Worm (Caenorhabditis elegans) whole organism, late embryonic: ENCODE data around the gene sms-2.

Source experiments
- C08G9.2 ChIP-seq: sonication (generic microtip); optimal IDR thresholded peaks from 2 replicates; lab custom pipeline; 2016; ENCODE audit warnings: mild to moderate bottlenecking, missing genetic modification characterization, moderate library complexity, missing compliant biosample characterization
- C38D4.7 ChIP-seq: fragments of 200-800 bp; sonication (Bioruptor generic); optimal IDR thresholded peaks from 2 replicates; lab custom pipeline; 2018; ENCODE audit warnings: mild to moderate bottlenecking, missing genetic modification characterization, moderate library complexity, missing compliant biosample characterization
- T23F11.4 ChIP-seq: fragments of 200-800 bp; sonication (Bioruptor generic); optimal IDR thresholded peaks from 2 replicates; lab custom pipeline; 2018; ENCODE audit warnings: mild to moderate bottlenecking, missing genetic modification characterization, missing compliant biosample characterization
- Y22D7AL.16 ChIP-seq: sonication (generic microtip); optimal IDR thresholded peaks from 2 replicates; lab custom pipeline; 2016; ENCODE audit warnings: missing genetic modification characterization, missing compliant biosample characterization
- ahr-1 ChIP-seq: sonication (generic microtip); optimal IDR thresholded peaks from 2 replicates; lab custom pipeline; 2016; ENCODE audit warnings: missing genetic modification characterization, missing compliant biosample characterization
- ceh-14 ChIP-seq: sonication (generic microtip); optimal IDR thresholded peaks from 2 replicates; lab custom pipeline; 2016; ENCODE audit warnings: missing genotype, missing genetic modification characterization, missing compliant biosample characterization
- ceh-18 ChIP-seq: sonication (generic microtip); optimal IDR thresholded peaks from 2 replicates; lab custom pipeline; 2016; ENCODE audit warnings: missing genetic modification characterization, missing compliant biosample characterization
- ceh-19 ChIP-seq: fragments of 200-800 bp; sonication (Bioruptor generic); optimal IDR thresholded peaks from 2 replicates; lab custom pipeline; 2018; ENCODE audit warnings: mild to moderate bottlenecking, missing genetic modification characterization, missing compliant biosample characterization
- ceh-2 ChIP-seq: sonication (generic microtip); optimal IDR thresholded peaks from 2 replicates; lab custom pipeline; 2016; ENCODE audit warnings: missing genotype, missing genetic modification characterization, missing compliant biosample characterization
- ceh-22 ChIP-seq: sonication (generic microtip); optimal IDR thresholded peaks from 2 replicates; lab custom pipeline; 2017; ENCODE audit warnings: missing biosample characterization, missing genetic modification characterization
- ceh-24 ChIP-seq: sonication (generic microtip); optimal IDR thresholded peaks from 2 replicates; lab custom pipeline; 2016; ENCODE audit warnings: mild to moderate bottlenecking, missing genetic modification characterization, missing compliant biosample characterization
- ceh-31 ChIP-seq: sonication (generic microtip); optimal IDR thresholded peaks from 2 replicates; lab custom pipeline; 2016; ENCODE audit warnings: missing genetic modification characterization, missing compliant biosample characterization
- ceh-34 ChIP-seq: sonication (generic microtip); optimal IDR thresholded peaks from 2 replicates; lab custom pipeline; 2016; ENCODE audit warnings: mild to moderate bottlenecking, missing genetic modification characterization, missing compliant biosample characterization
- ceh-48 ChIP-seq: sonication (generic microtip); optimal IDR thresholded peaks from 2 replicates; lab custom pipeline; 2016; ENCODE audit warnings: missing genetic modification characterization, inconsistent platforms, missing compliant biosample characterization
- ceh-6 ChIP-seq: fragments of 200-800 bp; sonication (Bioruptor generic); optimal IDR thresholded peaks from 2 replicates; lab custom pipeline; 2018; ENCODE audit warnings: mild to moderate bottlenecking, missing genetic modification characterization, missing compliant biosample characterization
- elt-2 ChIP-seq: sonication (generic microtip); optimal IDR thresholded peaks from 2 replicates; lab custom pipeline; 2016; ENCODE audit warnings: missing genetic modification reagents, missing genetic modification characterization, missing compliant biosample characterization
- ets-4 ChIP-seq: sonication (generic microtip); optimal IDR thresholded peaks from 2 replicates; lab custom pipeline; 2016; ENCODE audit warnings: missing genetic modification characterization, missing compliant biosample characterization
- eyg-1 ChIP-seq: sonication (generic microtip); optimal IDR thresholded peaks from 2 replicates; lab custom pipeline; 2016; ENCODE audit warnings: missing genotype, missing genetic modification characterization, missing compliant biosample characterization
- fax-1 ChIP-seq: sonication (generic microtip); optimal IDR thresholded peaks from 2 replicates; lab custom pipeline; 2016; ENCODE audit warnings: missing genotype, missing genetic modification characterization, missing compliant biosample characterization
- fkh-10 ChIP-seq: fragments of 150-350 bp; optimal IDR thresholded peaks from 2 replicates; lab custom pipeline; 2014; ENCODE audit warnings: missing biosample characterization, missing genetic modification reagents, missing genetic modification characterization
- hlh-30 ChIP-seq: sonication (generic microtip); optimal IDR thresholded peaks from 2 replicates; lab custom pipeline; 2017; ENCODE audit warnings: antibody characterized with exemption, missing genetic modification characterization, missing compliant biosample characterization; ENCODE audit not compliant: insufficient read depth
- hlh-6 ChIP-seq: sonication (generic microtip); optimal IDR thresholded peaks from 2 replicates; lab custom pipeline; 2016; ENCODE audit warnings: missing genotype, missing genetic modification characterization, missing compliant biosample characterization
- hlh-8 ChIP-seq: sonication (generic microtip); optimal IDR thresholded peaks from 2 replicates; lab custom pipeline; 2016; ENCODE audit warnings: missing genotype, missing genetic modification characterization, missing compliant biosample characterization
- lim-6 ChIP-seq: sonication (generic microtip); optimal IDR thresholded peaks from 2 replicates; lab custom pipeline; 2016; ENCODE audit warnings: missing genetic modification characterization, missing compliant biosample characterization
- lin-11 ChIP-seq: fragments of 200-800 bp; sonication (Bioruptor generic); optimal IDR thresholded peaks from 2 replicates; lab custom pipeline; 2018; ENCODE audit warnings: mild to moderate bottlenecking, missing genetic modification characterization, missing compliant biosample characterization
- mec-3 ChIP-seq: sonication (generic microtip); optimal IDR thresholded peaks from 2 replicates; lab custom pipeline; 2016; ENCODE audit warnings: borderline replicate concordance, missing genetic modification characterization, missing compliant biosample characterization
- nfya-1 ChIP-seq: sonication (generic microtip); optimal IDR thresholded peaks from 2 replicates; lab custom pipeline; 2017; ENCODE audit warnings: missing genetic modification characterization, mild to moderate bottlenecking, missing compliant biosample characterization, antibody characterized with exemption, moderate library complexity
- nhr-11 ChIP-seq: fragments of 150-350 bp; optimal IDR thresholded peaks from 2 replicates; lab custom pipeline; 2014; ENCODE audit warnings: missing biosample characterization, missing genetic modification characterization
- odd-2 ChIP-seq: sonication (generic microtip); optimal IDR thresholded peaks from 2 replicates; lab custom pipeline; 2017; ENCODE audit warnings: antibody characterized with exemption, mild to moderate bottlenecking, missing genetic modification characterization, missing compliant biosample characterization
- pag-3 ChIP-seq: sonication (generic microtip); optimal IDR thresholded peaks from 2 replicates; lab custom pipeline; 2016; ENCODE audit warnings: missing compliant biosample characterization, missing genetic modification characterization, borderline replicate concordance
- pax-1 ChIP-seq: fragments of 150-350 bp; optimal IDR thresholded peaks from 2 replicates; lab custom pipeline; 2014; ENCODE audit warnings: missing biosample characterization, missing genetic modification characterization
- pha-2 ChIP-seq: sonication (generic microtip); optimal IDR thresholded peaks from 2 replicates; lab custom pipeline; 2017; ENCODE audit warnings: mild to moderate bottlenecking, missing genetic modification characterization, missing compliant biosample characterization
- pha-4 ChIP-seq: fragments of 150-350 bp; optimal IDR thresholded peaks from 2 replicates; lab custom pipeline; 2018; ENCODE audit warnings: missing biosample characterization, missing genetic modification reagents, missing genetic modification characterization
- pros-1 ChIP-seq: fragments of 150-350 bp; optimal IDR thresholded peaks from 2 replicates; lab custom pipeline; 2014; ENCODE audit warnings: missing biosample characterization, missing genetic modification reagents, missing genetic modification characterization
- ref-2 ChIP-seq: sonication (generic microtip); optimal IDR thresholded peaks from 2 replicates; lab custom pipeline; 2016; ENCODE audit warnings: missing genetic modification characterization, missing compliant biosample characterization
- rnt-1 ChIP-seq: sonication (generic microtip); optimal IDR thresholded peaks from 2 replicates; lab custom pipeline; 2016; ENCODE audit warnings: missing genetic modification characterization, missing compliant biosample characterization
- sdc-2 ChIP-seq: sonication (generic microtip); optimal IDR thresholded peaks from 2 replicates; lab custom pipeline; 2016; ENCODE audit warnings: missing genotype, missing genetic modification characterization, missing compliant biosample characterization
- tbx-2 ChIP-seq: sonication (generic microtip); optimal IDR thresholded peaks from 2 replicates; lab custom pipeline; 2016; ENCODE audit warnings: missing genetic modification characterization, missing compliant biosample characterization
- tbx-7 ChIP-seq: sonication (generic microtip); optimal IDR thresholded peaks from 2 replicates; lab custom pipeline; 2016; ENCODE audit warnings: missing genotype, missing genetic modification characterization, missing compliant biosample characterization
- unc-42 ChIP-seq: sonication (generic microtip); optimal IDR thresholded peaks from 2 replicates; lab custom pipeline; 2016; ENCODE audit warnings: missing genotype, missing genetic modification characterization, missing compliant biosample characterization
- unc-55 ChIP-seq: sonication (generic microtip); optimal IDR thresholded peaks from 2 replicates; lab custom pipeline; 2017; ENCODE audit warnings: missing biosample characterization, missing genetic modification reagents, missing genetic modification characterization
- zip-5 ChIP-seq: sonication (generic microtip); optimal IDR thresholded peaks from 2 replicates; lab custom pipeline; 2016; ENCODE audit warnings: missing genetic modification characterization, missing compliant biosample characterization
- ztf-16 ChIP-seq: sonication (generic microtip); optimal IDR thresholded peaks from 2 replicates; lab custom pipeline; 2017; ENCODE audit warnings: missing genetic modification characterization, missing compliant biosample characterization

sms-2 gene

ce11 chrX:957581-957980, 8.9 kb upstream of the sms-2 start, which contains the start of gene chil-10:
Gene chil-10, plus strand, starts transcription at chrX:957881.
- TF ChIP-seq ceh-18 (tag; lab: Kevin White, UChicago) = no peak
- TF ChIP-seq ceh-14 (tag; lab: Kevin White, UChicago) = no peak
- no peak for TF ChIP-seq nhr-11
- no peak for TF ChIP-seq ceh-19 (GFP tag; lab: Kevin White, UChicago)
- TF ChIP-seq C08G9.2 (tag; lab: Kevin White, UChicago) = no peak
- TF ChIP-seq T23F11.4 (GFP tag; lab: Kevin White, UChicago) = no peak

ce11 chrX:954499-955061, 5.9 kb upstream of the sms-2 start, which contains the start of gene apm-3:
Gene apm-3, plus strand, starts transcription at chrX:954975.
- TF ChIP-seq hlh-6 (tag; lab: Kevin White, UChicago) = no peak
- no peak for TF ChIP-seq pros-1 (tag; lab: Kevin White, UChicago)
- peak; percentile 41 for TF ChIP-seq ceh-48 (tag; lab: Kevin White, UChicago)
- TF ChIP-seq eyg-1 (tag; lab: Kevin White, UChicago) = no peak
- TF ChIP-seq hlh-30 (tag; lab: Kevin White, UChicago) = no peak
- TF ChIP-seq zip-5 (tag; lab: Kevin White, UChicago) = no peak
- peak; percentile 68 for TF ChIP-seq unc-42
- TF ChIP-seq tbx-2 (tag; lab: Kevin White, UChicago) = peak; percentile 34
- no peak for TF ChIP-seq pha-2 (tag; lab: Kevin White, UChicago)
- TF ChIP-seq nfya-1 (tag; lab: Kevin White, UChicago) = peak; percentile 52
- no peak for TF ChIP-seq pha-4 (tag; lab: Kevin White, UChicago)
- TF ChIP-seq ref-2 = peak; percentile 10
- no peak for TF ChIP-seq ets-4 (tag; lab: Kevin White, UChicago)
- TF ChIP-seq elt-2 (tag; lab: Kevin White, UChicago) = peak; percentile 40

DNA sequence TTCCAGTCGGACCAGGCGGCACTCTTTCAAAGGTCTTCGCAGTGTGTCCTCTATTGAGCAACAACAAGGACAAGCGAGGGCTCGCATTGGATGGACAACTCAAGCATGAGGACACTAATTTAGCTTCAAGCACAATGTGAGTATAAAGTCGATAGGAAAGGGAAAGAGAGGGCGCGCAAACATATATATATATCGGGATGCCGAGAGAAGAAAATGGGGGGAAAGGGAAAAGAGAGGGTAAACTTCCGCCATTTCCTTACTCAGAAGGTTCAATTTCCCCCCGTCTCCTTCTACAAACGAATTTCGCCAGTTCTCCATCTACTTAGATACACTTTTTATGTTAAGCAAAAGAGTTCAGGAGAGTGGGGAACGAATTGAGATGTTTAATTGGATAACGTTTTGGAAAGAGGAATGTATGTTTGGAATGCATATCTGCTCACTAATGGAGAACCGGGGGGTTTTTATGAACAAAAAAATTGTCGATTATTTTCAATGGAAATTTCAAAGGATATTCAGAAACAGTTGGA, 3.9 kb upstream of the sms-2 start:
- peak; percentile 41 for TF ChIP-seq ceh-48 (tag; lab: Kevin White, UChicago)
- peak; percentile 10 for TF ChIP-seq tbx-2 (tag; lab: Kevin White, UChicago)
- peak; percentile 43 for TF ChIP-seq ceh-34 (tag; lab: Kevin White, UChicago)
- peak; percentile 70 for TF ChIP-seq ceh-31
- TF ChIP-seq unc-42 = peak; percentile 75
- no peak for TF ChIP-seq pax-1
- peak; percentile 42 for TF ChIP-seq nfya-1 (tag; lab: Kevin White, UChicago)
- TF ChIP-seq C38D4.7 (GFP tag; lab: Kevin White, UChicago) = no peak
- peak; percentile 12 for TF ChIP-seq fkh-10 (GFP tag; lab: Kevin White, UChicago)

DNA sequence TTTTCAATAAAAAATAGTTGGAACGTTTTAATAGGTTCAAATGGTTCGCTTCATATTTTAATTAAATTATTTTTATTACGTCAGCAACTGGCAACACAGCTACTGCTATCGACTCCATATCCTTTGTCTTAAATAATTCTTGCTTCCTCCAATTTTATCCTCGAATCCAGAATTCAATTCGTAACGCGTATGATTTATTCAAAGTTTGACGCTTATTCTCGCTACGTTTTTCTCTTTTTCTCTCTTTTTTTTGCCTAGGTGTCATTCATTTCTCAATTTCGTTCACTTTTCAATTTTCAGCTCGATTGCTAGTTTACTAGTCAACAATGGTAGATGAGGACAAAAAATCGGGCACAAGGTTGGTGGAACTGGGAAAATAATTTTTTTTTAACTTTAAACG, 1.8 kb upstream of the sms-2 start, which contains the start of gene arr-1:
Gene arr-1, plus strand, starts transcription at position 301 of the 400 bp plus-strand sequence.
- no peak for TF ChIP-seq eyg-1 (tag; lab: Kevin White, UChicago)
- TF ChIP-seq ztf-16 (tag; lab: Kevin White, UChicago) = no peak
- TF ChIP-seq tbx-7 = no peak

ce11 chrX:949466-949865, 783 bp upstream of the sms-2 start:
- TF ChIP-seq zip-5 (tag; lab: Kevin White, UChicago) = no peak
- peak; percentile 93 for TF ChIP-seq unc-55 (GFP tag; lab: Kevin White, UChicago)
- TF ChIP-seq ceh-2 (tag; lab: Kevin White, UChicago) = peak; percentile 83
- TF ChIP-seq eyg-1 (tag; lab: Kevin White, UChicago) = peak; percentile 49
- no peak for TF ChIP-seq mec-3 (tag; lab: Kevin White, UChicago)
- peak; percentile 29 for TF ChIP-seq pha-2 (tag; lab: Kevin White, UChicago)
- TF ChIP-seq ztf-16 (tag; lab: Kevin White, UChicago) = peak; percentile 64
- peak; percentile 7 for TF ChIP-seq Y22D7AL.16 (tag; lab: Kevin White, UChicago)
- peak; percentile 17 for TF ChIP-seq hlh-8 (tag; lab: Kevin White, UChicago)
- peak; percentile 53 for TF ChIP-seq lim-6 (tag; lab: Kevin White, UChicago)
- peak; percentile 90 for TF ChIP-seq sdc-2 (tag; lab: Kevin White, UChicago)
- TF ChIP-seq unc-42 = peak; percentile 91
- peak; percentile 28 for TF ChIP-seq ceh-22
- TF ChIP-seq ceh-19 (GFP tag; lab: Kevin White, UChicago) = peak; percentile 79
- no peak for TF ChIP-seq odd-2
- peak; percentile 96 for TF ChIP-seq rnt-1 (tag; lab: Kevin White, UChicago)
- TF ChIP-seq lin-11 (tag; lab: Kevin White, UChicago) = peak; percentile 15
- peak; percentile 81 for TF ChIP-seq pag-3
- TF ChIP-seq fax-1 (tag; lab: Kevin White, UChicago) = peak; percentile 56
- TF ChIP-seq ceh-48 (tag; lab: Kevin White, UChicago) = peak; percentile 27
- peak; percentile 55 for TF ChIP-seq ceh-6 (GFP tag; lab: Kevin White, UChicago)
- TF ChIP-seq ceh-24 (tag; lab: Kevin White, UChicago) = no peak
- TF ChIP-seq ahr-1 (tag; lab: Kevin White, UChicago) = no peak
